Fruit fly (Drosophila melanogaster) whole organism, pupa: ENCODE measurements around the gene Hmbs.

ENCODE experiments used
- CG10348 ChIP-seq: fragments of 200-800 bp; sonication (Bioruptor generic); IDR thresholded peaks from 2 replicates; pipeline ENCODE4 v1.3.6; 2022; ENCODE audit warnings: missing biosample characterization, missing genetic modification characterization
- CG12605 ChIP-seq: fragments of 200-800 bp; sonication (Bioruptor generic); IDR thresholded peaks from 2 replicates; pipeline ENCODE4 v1.3.6; 2022; ENCODE audit warnings: missing biosample characterization, missing genetic modification characterization
- CG13204 ChIP-seq: fragments of 200-800 bp; sonication (Bioruptor generic); optimal IDR thresholded peaks from 2 replicates; lab custom pipeline; 2018; ENCODE audit warnings: missing biosample characterization, mild to moderate bottlenecking, missing genetic modification characterization, moderate library complexity
- CG14655 ChIP-seq: fragments of 200-800 bp; sonication (Bioruptor generic); optimal IDR thresholded peaks from 3 replicates; lab custom pipeline; 2017; ENCODE audit warnings: mild to moderate bottlenecking, missing biosample characterization, missing genetic modification reagents, missing genetic modification characterization
- CG15710 ChIP-seq: fragments of 200-800 bp; sonication (Bioruptor generic); optimal IDR thresholded peaks from 2 replicates; lab custom pipeline; 2018; ENCODE audit warnings: missing biosample characterization, mild to moderate bottlenecking, missing genetic modification characterization, moderate library complexity
- CG17806 ChIP-seq: fragments of 200-800 bp; sonication (Bioruptor generic); optimal IDR thresholded peaks from 2 replicates; lab custom pipeline; 2018; ENCODE audit warnings: missing biosample characterization, mild to moderate bottlenecking, missing genetic modification characterization, moderate library complexity
- CG32121 ChIP-seq: fragments of 200-800 bp; sonication (Bioruptor generic); IDR thresholded peaks from 2 replicates; pipeline ENCODE4 v1.3.6; 2022; ENCODE audit warnings: missing biosample characterization, missing genetic modification characterization
- CG34367 ChIP-seq: fragments of 200-800 bp; sonication (Bioruptor generic); optimal IDR thresholded peaks from 2 replicates; lab custom pipeline; 2018; ENCODE audit warnings: missing biosample characterization, mild to moderate bottlenecking, missing genetic modification characterization
- CG4496 ChIP-seq: fragments of 200-800 bp; sonication (Bioruptor generic); IDR thresholded peaks from 3 replicates; pipeline ENCODE4 v1.3.6; 2022; ENCODE audit warnings: missing biosample characterization, missing genetic modification characterization
- CG8159 ChIP-seq: fragments of 200-800 bp; sonication (Bioruptor generic); optimal IDR thresholded peaks from 3 replicates; lab custom pipeline; 2018; ENCODE audit warnings: missing biosample characterization, mild to moderate bottlenecking, missing genetic modification characterization, moderate library complexity
- CG8301 ChIP-seq: fragments of 200-800 bp; sonication (Bioruptor generic); optimal IDR thresholded peaks from 2 replicates; lab custom pipeline; 2018; ENCODE audit warnings: missing biosample characterization, mild to moderate bottlenecking, missing genetic modification characterization
- CG9948 ChIP-seq: fragments of 200-800 bp; sonication (Bioruptor generic); optimal IDR thresholded peaks from 2 replicates; lab custom pipeline; 2018; ENCODE audit warnings: missing biosample characterization, mild to moderate bottlenecking, missing genetic modification characterization, moderate library complexity
- D1 ChIP-seq: fragments of 200-800 bp; sonication (Bioruptor generic); optimal IDR thresholded peaks from 2 replicates; lab custom pipeline; 2018; ENCODE audit warnings: missing biosample characterization, mild to moderate bottlenecking, missing genetic modification characterization, moderate library complexity
- EcR ChIP-seq: fragments of 200-800 bp; sonication (Bioruptor generic); optimal IDR thresholded peaks from 3 replicates; lab custom pipeline; 2019; ENCODE audit warnings: missing biosample characterization, missing genetic modification characterization, mild to moderate bottlenecking, moderate library complexity, missing genetic modification reagents
- Ets98B ChIP-seq: fragments of 200-800 bp; sonication (Bioruptor generic); IDR thresholded peaks from 2 replicates; pipeline ENCODE4 v1.3.6; 2022; ENCODE audit warnings: missing biosample characterization, missing genetic modification characterization
- Pif1A ChIP-seq: fragments of 200-800 bp; sonication (Bioruptor generic); optimal IDR thresholded peaks from 3 replicates; lab custom pipeline; 2016; ENCODE audit warnings: missing biosample characterization, missing genetic modification characterization
- Pif1B ChIP-seq: fragments of 200-800 bp; sonication (Bioruptor generic); optimal IDR thresholded peaks from 3 replicates; lab custom pipeline; 2016; ENCODE audit warnings: missing biosample characterization, missing genetic modification characterization
- Snoo ChIP-seq: fragments of 200-800 bp; sonication (Bioruptor generic); optimal IDR thresholded peaks from 3 replicates; lab custom pipeline; 2017; ENCODE audit warnings: missing biosample characterization, mild to moderate bottlenecking, missing genetic modification characterization, inconsistent platforms
- fd96Ca ChIP-seq: fragments of 200-800 bp; sonication (Bioruptor generic); IDR thresholded peaks from 3 replicates; pipeline ENCODE4 v1.3.6; 2022; ENCODE audit warnings: missing biosample characterization, missing genetic modification characterization
- gl ChIP-seq: fragments of 200-800 bp; sonication (Bioruptor generic); optimal IDR thresholded peaks from 2 replicates; lab custom pipeline; 2018; ENCODE audit warnings: missing biosample characterization, mild to moderate bottlenecking, missing genetic modification characterization
- rn ChIP-seq: fragments of 200-800 bp; sonication (Bioruptor generic); IDR thresholded peaks from 2 replicates; pipeline ENCODE4 v1.3.6; 2022; ENCODE audit warnings: missing biosample characterization, missing genetic modification characterization

Gene Hmbs

dm6 chr3L:1318241-1318640 lies 16.4 kb upstream of the Hmbs start, which contains the start of gene Myo61F:
Myo61F (plus strand) TSS chr3L:1318480.
- TF ChIP-seq CG4496 (0 out of 3 replicates have a peak, but pooled peaks have one; percentile 36), CG8159 (no peak)

DNA sequence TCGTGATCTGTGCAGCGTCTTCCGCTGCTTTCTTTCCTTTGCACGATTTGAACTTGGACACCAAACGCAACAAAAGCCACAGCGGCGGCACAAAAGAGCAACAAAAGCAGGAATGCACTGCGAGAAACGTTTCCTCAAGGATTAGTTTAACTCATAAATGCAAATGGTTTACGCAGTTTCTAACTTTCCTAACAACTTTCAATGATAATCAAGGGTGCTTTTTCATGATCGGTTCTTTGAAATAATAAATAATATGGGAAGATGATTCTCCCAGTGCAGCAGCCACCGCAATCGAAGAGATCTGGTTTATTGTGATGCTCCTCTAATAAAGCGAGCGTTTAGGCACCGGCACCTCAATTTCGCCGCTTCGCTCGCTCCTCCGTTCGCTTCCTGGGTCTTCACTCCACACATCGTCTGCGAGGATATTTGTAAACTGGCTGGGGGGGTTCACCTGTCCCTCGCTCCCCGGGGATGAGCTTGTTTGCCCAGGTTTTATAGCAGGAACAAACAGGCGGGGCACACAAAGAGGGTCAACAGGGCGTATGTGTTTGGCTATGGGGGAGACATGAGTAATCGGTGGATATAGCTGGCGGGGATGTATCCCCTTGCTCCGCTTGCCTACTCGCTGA lies 15.5 kb upstream of the Hmbs start:
- TF ChIP-seq rn (GFP tag; lab: Robert Waterston, UW), result peak; percentile 83
- peak; percentile 92 for TF ChIP-seq CG17806 (tag; lab: Kevin White, UChicago)
- peak; percentile 96 for TF ChIP-seq CG4496
- TF ChIP-seq Ets98B (GFP tag; lab: Robert Waterston, UW), result peak; percentile 93
- TF ChIP-seq CG12605, result peak; percentile 91
- peak; percentile 96 for TF ChIP-seq Snoo (tag; lab: Kevin White, UChicago)
- peak; percentile 95 for TF ChIP-seq Pif1A (GFP tag; lab: Kevin White, UChicago)
- peak; percentile 97 for TF ChIP-seq CG8301 (tag; lab: Kevin White, UChicago)
- peak; percentile 97 for TF ChIP-seq CG14655 (GFP tag; lab: Kevin White, UChicago)
- peak; percentile 94 for TF ChIP-seq CG9948 (tag; lab: Kevin White, UChicago)
- TF ChIP-seq Pif1B (GFP tag; lab: Kevin White, UChicago), result peak; percentile 97
- peak; percentile 79 for TF ChIP-seq gl (tag; lab: Kevin White, UChicago)
- no peak for TF ChIP-seq CG10348 (GFP tag; lab: Robert Waterston, UW)
- no peak for TF ChIP-seq D1
- peak; percentile 84 for TF ChIP-seq CG32121
- TF ChIP-seq CG34367 (tag; lab: Kevin White, UChicago), result peak; percentile 88
- peak; percentile 85 for TF ChIP-seq CG8159
- TF ChIP-seq fd96Ca (GFP tag; lab: Robert Waterston, UW), result peak; percentile 94
- TF ChIP-seq CG13204 (GFP tag; lab: Kevin White, UChicago), result peak; percentile 68
- TF ChIP-seq EcR (GFP tag; lab: Kevin White, UChicago), result peak; percentile 8
- peak; percentile 79 for TF ChIP-seq CG15710 (tag; lab: Kevin White, UChicago)
- TF ChIP-seq, all 21 proteins: peak for 19

dm6 chr3L:1320230-1320930 lies 14.3 kb upstream of the Hmbs start:
- TF ChIP-seq CG34367 (tag; lab: Kevin White, UChicago), result peak; percentile 12
- no peak for TF ChIP-seq CG4496
- peak; percentile 72 for TF ChIP-seq CG8159
- peak; percentile 30 for TF ChIP-seq CG9948 (tag; lab: Kevin White, UChicago)
- TF ChIP-seq rn (GFP tag; lab: Robert Waterston, UW), result no peak
- TF ChIP-seq gl (tag; lab: Kevin White, UChicago), result no peak
- peak; percentile 13 for TF ChIP-seq CG8301 (tag; lab: Kevin White, UChicago)
- TF ChIP-seq Pif1A (GFP tag; lab: Kevin White, UChicago), result peak; percentile 63
- TF ChIP-seq CG15710 (tag; lab: Kevin White, UChicago), result peak; percentile 38
- no peak for TF ChIP-seq Ets98B (GFP tag; lab: Robert Waterston, UW)
- peak; percentile 58 for TF ChIP-seq CG14655 (GFP tag; lab: Kevin White, UChicago)
- peak; percentile 38 for TF ChIP-seq Pif1B (GFP tag; lab: Kevin White, UChicago)
- TF ChIP-seq D1, result no peak
- peak; percentile 46 for TF ChIP-seq CG17806 (tag; lab: Kevin White, UChicago)
- TF ChIP-seq CG32121, result no peak
- no peak for TF ChIP-seq CG12605
- no peak for TF ChIP-seq CG10348 (GFP tag; lab: Robert Waterston, UW)
- TF ChIP-seq Snoo (tag; lab: Kevin White, UChicago), result peak; percentile 37
- peak; percentile 59; the same call in 2 of the 3 replicates for TF ChIP-seq fd96Ca (GFP tag; lab: Robert Waterston, UW)
- no peak for TF ChIP-seq CG13204 (GFP tag; lab: Kevin White, UChicago)
- TF ChIP-seq EcR (GFP tag; lab: Kevin White, UChicago), result no peak

DNA sequence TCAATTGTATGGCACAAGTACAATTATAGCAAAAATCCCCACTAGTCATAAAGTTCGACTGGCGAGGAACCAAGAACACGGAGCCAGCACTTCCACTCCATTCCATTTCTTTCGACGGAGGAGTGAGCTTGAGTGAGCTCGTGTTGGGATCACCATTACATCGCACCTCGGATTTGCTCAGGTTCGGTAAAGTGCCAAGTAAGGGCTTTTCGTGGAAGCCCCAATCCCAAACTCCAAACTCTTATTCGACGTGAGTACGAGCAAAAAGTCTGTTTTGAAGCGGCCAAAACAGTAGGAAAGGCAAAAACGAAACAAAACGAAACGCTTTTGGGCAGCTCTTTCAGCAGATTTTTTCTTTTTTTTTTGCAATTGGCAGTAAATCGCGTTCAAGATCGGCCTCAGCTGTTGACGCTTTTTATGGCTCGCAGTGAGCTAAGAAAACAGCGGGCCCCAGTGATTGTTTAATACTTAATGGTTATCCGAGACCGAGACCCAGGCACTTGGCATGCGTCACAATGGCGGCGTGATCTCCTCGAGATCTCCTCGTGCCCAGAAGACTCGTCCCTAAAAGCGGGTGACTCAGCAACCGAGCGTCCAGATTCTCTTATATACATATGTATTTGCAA lies 13.6 kb upstream of the Hmbs start:
- TF ChIP-seq gl (tag; lab: Kevin White, UChicago) (peak; percentile 52), CG4496 (peak; percentile 40; the same call in 1 of the 3 replicates), fd96Ca (GFP tag; lab: Robert Waterston, UW) (0 out of 3 replicates have a peak, but pooled peaks have one; percentile 6), Snoo (tag; lab: Kevin White, UChicago) (peak; percentile 24), Ets98B (GFP tag; lab: Robert Waterston, UW) (peak; percentile 18; the same call in 1 of the 2 replicates), EcR (GFP tag; lab: Kevin White, UChicago) (peak; percentile 53), CG13204 (GFP tag; lab: Kevin White, UChicago) (no peak), CG12605 (0 out of 2 replicates have a peak, but pooled peaks have one; percentile 16), CG17806 (tag; lab: Kevin White, UChicago) (no peak)

DNA sequence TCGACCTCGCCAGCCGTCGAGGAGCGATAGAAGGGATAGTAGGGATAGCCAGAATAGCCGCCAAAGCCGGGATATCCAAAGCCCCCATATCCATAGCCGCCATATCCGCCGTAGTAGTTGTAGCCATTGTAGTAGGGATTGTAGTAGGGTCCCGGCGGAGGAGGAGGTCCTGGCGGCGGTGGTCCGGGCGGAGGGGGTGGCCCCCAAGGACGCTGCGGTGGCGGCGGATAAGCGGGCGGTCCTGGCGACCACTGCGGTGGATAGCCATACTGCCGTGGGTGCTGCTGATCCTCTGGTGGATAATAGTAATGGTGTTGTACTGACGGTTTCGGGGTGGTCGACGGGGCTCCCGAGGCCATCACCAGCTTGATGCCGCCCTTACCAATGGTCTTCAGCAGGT lies 12.5 kb upstream of the Hmbs start:
- TF ChIP-seq EcR (GFP tag; lab: Kevin White, UChicago), result no peak
- TF ChIP-seq CG8159, result no peak
- no peak for TF ChIP-seq CG12605
- TF ChIP-seq rn (GFP tag; lab: Robert Waterston, UW), result no peak
- TF ChIP-seq gl (tag; lab: Kevin White, UChicago), result no peak
- TF ChIP-seq fd96Ca (GFP tag; lab: Robert Waterston, UW), result no peak
- no peak for TF ChIP-seq CG10348 (GFP tag; lab: Robert Waterston, UW)
- TF ChIP-seq CG14655 (GFP tag; lab: Kevin White, UChicago), result no peak
- no peak for TF ChIP-seq CG4496
- TF ChIP-seq Ets98B (GFP tag; lab: Robert Waterston, UW), result no peak
